Worm (Caenorhabditis elegans) whole organism, L2 larva: ENCODE results near the gene trul-1.

Experiments
- ceh-82 ChIP-seq: fragments of 150-350 bp; optimal IDR thresholded peaks from 2 replicates; lab custom pipeline; 2014; ENCODE audit warnings: missing biosample characterization, missing genetic modification characterization
- mab-5 ChIP-seq: fragments of 150-350 bp; optimal IDR thresholded peaks from 2 replicates; lab custom pipeline; 2014; ENCODE audit warnings: missing biosample characterization, missing genetic modification characterization
- sem-4 ChIP-seq: fragments of 150-350 bp; optimal IDR thresholded peaks from 2 replicates; lab custom pipeline; 2014; ENCODE audit warnings: missing biosample characterization, missing genetic modification reagents, missing genetic modification characterization
- zag-1 ChIP-seq: fragments of 150-350 bp; optimal IDR thresholded peaks from 2 replicates; lab custom pipeline; 2014; ENCODE audit warnings: missing biosample characterization, missing genetic modification characterization
- ztf-4 ChIP-seq: fragments of 150-350 bp; optimal IDR thresholded peaks from 2 replicates; lab custom pipeline; 2014; ENCODE audit warnings: missing biosample characterization, missing genetic modification characterization

DNA sequence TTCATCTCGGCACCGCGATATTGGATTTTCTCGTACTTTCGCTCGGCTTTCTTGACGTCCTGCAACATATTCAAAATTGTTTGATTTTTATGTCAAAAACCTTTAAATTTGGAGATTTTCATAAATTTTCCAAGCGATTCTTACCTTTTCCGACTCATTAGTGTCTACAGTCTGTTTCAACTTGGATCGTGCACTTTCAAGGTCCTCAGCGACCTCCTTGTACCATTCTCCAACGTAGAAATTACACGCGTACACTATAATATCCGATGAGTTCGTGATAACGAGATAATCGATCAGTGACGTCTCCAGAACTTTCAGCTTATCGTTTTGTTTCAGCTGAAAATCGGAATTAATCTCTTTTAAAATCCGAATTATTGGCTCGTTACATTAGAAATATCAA, 34.6 kb downstream of the trul-1 start:
- no peak for TF ChIP-seq zag-1 (tag; lab: Kevin White, UChicago)
- TF ChIP-seq ztf-4 (tag; lab: Kevin White, UChicago), result no peak
- no peak for TF ChIP-seq mab-5 (tag; lab: Kevin White, UChicago)
- no peak for TF ChIP-seq ceh-82 (tag; lab: Kevin White, UChicago)
- no peak for TF ChIP-seq sem-4 (tag; lab: Kevin White, UChicago)
